Worm (Caenorhabditis elegans) whole organism, young adult: ENCODE results near the gene vit-4.

Source experiments
- C06A6.2 ChIP-seq: fragments of 200-800 bp; sonication (Bioruptor generic); conservative IDR thresholded peaks from 2 replicates; pipeline ENCODE4 v1.3.6; 2022; ENCODE audit warnings: missing genetic modification characterization, missing compliant biosample characterization
- C17E4.6 ChIP-seq: fragments of 200-800 bp; sonication (Bioruptor generic); IDR thresholded peaks from 2 replicates; pipeline ENCODE4 v1.3.6; 2022; ENCODE audit warnings: missing genetic modification reagents, missing genetic modification characterization, missing compliant biosample characterization
- F23B12.7 ChIP-seq: sonication (generic microtip); optimal IDR thresholded peaks from 2 replicates; lab custom pipeline; 2017; ENCODE audit warnings: missing genetic modification characterization, mild to moderate bottlenecking, missing compliant biosample characterization, antibody characterized with exemption, moderate library complexity; ENCODE audit not compliant: insufficient read depth
- F57A8.1 ChIP-seq: fragments of 200-800 bp; sonication (Bioruptor generic); optimal IDR thresholded peaks from 2 replicates; lab custom pipeline; 2018; ENCODE audit warnings: mild to moderate bottlenecking, missing genetic modification characterization, moderate library complexity, missing compliant biosample characterization
- K12H6.12 ChIP-seq: fragments of 200-800 bp; sonication (Bioruptor generic); optimal IDR thresholded peaks from 2 replicates; lab custom pipeline; 2018; ENCODE audit warnings: mild to moderate bottlenecking, missing genetic modification characterization, missing compliant biosample characterization
- T07F8.4 ChIP-seq: sonication (generic microtip); optimal IDR thresholded peaks from 2 replicates; lab custom pipeline; 2016; ENCODE audit warnings: mild to moderate bottlenecking, missing genetic modification characterization, moderate library complexity, missing compliant biosample characterization
- Y67H2A.10 ChIP-seq: fragments of 200-800 bp; sonication (Bioruptor generic); conservative IDR thresholded peaks from 2 replicates; pipeline ENCODE4 v1.3.6; 2022; ENCODE audit warnings: missing genetic modification reagents, missing genetic modification characterization, missing compliant biosample characterization
- akir-1 ChIP-seq: fragments of 200-800 bp; sonication (Bioruptor generic); optimal IDR thresholded peaks from 2 replicates; lab custom pipeline; 2018; ENCODE audit warnings: mild to moderate bottlenecking, missing genetic modification characterization, moderate library complexity, missing compliant biosample characterization
- aptf-2 ChIP-seq: fragments of 200-800 bp; sonication (Bioruptor generic); conservative IDR thresholded peaks from 2 replicates; pipeline ENCODE4 v1.3.6; 2022; ENCODE audit warnings: missing genetic modification reagents, missing genetic modification characterization, missing compliant biosample characterization
- attf-5 ChIP-seq: fragments of 200-800 bp; sonication (Bioruptor generic); optimal IDR thresholded peaks from 2 replicates; lab custom pipeline; 2018; ENCODE audit warnings: mild to moderate bottlenecking, missing genetic modification characterization, missing compliant biosample characterization
- bed-1 ChIP-seq: fragments of 200-800 bp; sonication (Bioruptor generic); IDR thresholded peaks from 2 replicates; pipeline ENCODE4 v1.3.6; 2022; ENCODE audit warnings: missing genetic modification reagents, missing genetic modification characterization, missing compliant biosample characterization
- ccch-3 ChIP-seq: fragments of 200-800 bp; sonication (Bioruptor generic); optimal IDR thresholded peaks from 2 replicates; lab custom pipeline; 2018; ENCODE audit warnings: mild to moderate bottlenecking, missing genetic modification characterization, missing compliant biosample characterization
- ceh-27 ChIP-seq: fragments of 200-800 bp; sonication (Bioruptor generic); optimal IDR thresholded peaks from 2 replicates; lab custom pipeline; 2018; ENCODE audit warnings: mild to moderate bottlenecking, missing genetic modification characterization, moderate library complexity, missing compliant biosample characterization
- ceh-79 ChIP-seq: sonication (generic microtip); optimal IDR thresholded peaks from 2 replicates; lab custom pipeline; 2017; ENCODE audit warnings: mild to moderate bottlenecking, missing genetic modification characterization, missing compliant biosample characterization
- chd-7 ChIP-seq: sonication (generic microtip); optimal IDR thresholded peaks from 2 replicates; lab custom pipeline; 2016; ENCODE audit warnings: mild to moderate bottlenecking, missing genetic modification characterization, moderate library complexity, missing compliant biosample characterization
- die-1 ChIP-seq: sonication (generic microtip); optimal IDR thresholded peaks from 2 replicates; lab custom pipeline; 2016; ENCODE audit warnings: missing genotype, mild to moderate bottlenecking, missing genetic modification characterization, missing compliant biosample characterization
- egl-18 ChIP-seq: fragments of 200-800 bp; sonication (Bioruptor generic); IDR thresholded peaks from 2 replicates; pipeline ENCODE4 v1.3.6; 2022; ENCODE audit warnings: missing genetic modification reagents, missing genetic modification characterization, missing compliant biosample characterization
- egrh-3 ChIP-seq: fragments of 200-800 bp; sonication (Bioruptor generic); IDR thresholded peaks from 2 replicates; pipeline ENCODE4 v1.3.6; 2022; ENCODE audit warnings: missing genetic modification reagents, missing genetic modification characterization, missing compliant biosample characterization
- ekl-4 ChIP-seq: fragments of 200-800 bp; sonication (Bioruptor generic); IDR thresholded peaks from 2 replicates; pipeline ENCODE4 v1.3.6; 2022; ENCODE audit warnings: missing genetic modification reagents, missing genetic modification characterization, missing compliant biosample characterization
- fkh-3 ChIP-seq: sonication (generic microtip); optimal IDR thresholded peaks from 2 replicates; lab custom pipeline; 2016; ENCODE audit warnings: mild to moderate bottlenecking, missing genetic modification characterization, missing compliant biosample characterization
- hlh-26 ChIP-seq: fragments of 200-800 bp; sonication (Bioruptor generic); conservative IDR thresholded peaks from 2 replicates; pipeline ENCODE4 v1.3.6; 2022; ENCODE audit warnings: missing genetic modification reagents, missing genetic modification characterization, missing compliant biosample characterization
- hmg-1.2 ChIP-seq: fragments of 200-800 bp; sonication (Bioruptor generic); IDR thresholded peaks from 2 replicates; pipeline ENCODE4 v1.3.6; 2022; ENCODE audit warnings: missing genetic modification reagents, missing genetic modification characterization, missing compliant biosample characterization
- let-526 ChIP-seq: fragments of 200-800 bp; sonication (Bioruptor generic); IDR thresholded peaks from 2 replicates; pipeline ENCODE4 v1.3.6; 2022; ENCODE audit warnings: missing genetic modification reagents, missing genetic modification characterization, missing compliant biosample characterization
- lin-35 ChIP-seq, 3 experiments: fragments of 150-350 bp in 2 of 3; sonication (generic microtip) in 1 of 3; optimal IDR thresholded peaks; 2 replicates each; lab custom pipeline; 2014 to 2018; ENCODE audit warnings: missing biosample characterization in 3 of 3, missing genetic modification characterization in 3 of 3, missing genetic modification reagents in 3 of 3
- lsy-27 ChIP-seq: sonication (generic microtip); optimal IDR thresholded peaks from 2 replicates; lab custom pipeline; 2017; ENCODE audit warnings: missing genetic modification characterization, mild to moderate bottlenecking, missing compliant biosample characterization, antibody characterized with exemption, missing genotype, borderline replicate concordance; ENCODE audit not compliant: insufficient read depth
- mcd-1 ChIP-seq: fragments of 200-800 bp; sonication (Bioruptor generic); IDR thresholded peaks from 2 replicates; pipeline ENCODE4 v1.3.6; 2022; ENCODE audit warnings: missing genetic modification reagents, missing genetic modification characterization, missing compliant biosample characterization
- mes-4 ChIP-seq: sonication (generic microtip); optimal IDR thresholded peaks from 2 replicates; lab custom pipeline; 2016; ENCODE audit warnings: missing genotype, missing genetic modification characterization, missing compliant biosample characterization
- nfya-1 ChIP-seq: sonication (generic microtip); optimal IDR thresholded peaks from 2 replicates; lab custom pipeline; 2017; ENCODE audit warnings: antibody characterized with exemption, missing compliant biosample characterization, missing genetic modification characterization, borderline replicate concordance; ENCODE audit not compliant: insufficient read depth
- rec-8 ChIP-seq, 2 experiments: sonication (generic microtip); optimal IDR thresholded peaks; 2 replicates each; lab custom pipeline; 2016; ENCODE audit warnings: mild to moderate bottlenecking in 2 of 2, missing genetic modification characterization in 2 of 2, missing genetic modification reagents in 2 of 2, missing genotype in 2 of 2, missing biosample characterization in 1 of 2, missing compliant biosample characterization in 1 of 2, moderate library complexity in 1 of 2
- sdz-38 ChIP-seq: sonication (generic microtip); optimal IDR thresholded peaks from 2 replicates; lab custom pipeline; 2016; ENCODE audit warnings: missing genotype, missing genetic modification characterization, missing compliant biosample characterization
- snpc-4 ChIP-seq, 5 experiments: fragments of 150-350 bp in 1 of 5; sonication (generic microtip) in 4 of 5; optimal IDR thresholded peaks; 2 replicates each; lab custom pipeline; 2014 to 2018; ENCODE audit warnings: missing genetic modification characterization in 5 of 5, missing biosample characterization in 3 of 5, antibody characterized with exemption in 2 of 5, mild to moderate bottlenecking in 2 of 5, missing compliant biosample characterization in 2 of 5, missing genotype in 2 of 5, moderate library complexity in 2 of 5, missing genetic modification reagents in 1 of 5
- tbp1 ChIP-seq: fragments of 200-800 bp; sonication (Bioruptor generic); optimal IDR thresholded peaks from 2 replicates; lab custom pipeline; 2018; ENCODE audit warnings: mild to moderate bottlenecking, missing genetic modification characterization, missing compliant biosample characterization
- tbx-9 ChIP-seq: sonication (generic microtip); optimal IDR thresholded peaks from 2 replicates; lab custom pipeline; 2016; ENCODE audit warnings: borderline replicate concordance, missing genetic modification characterization, inconsistent platforms, missing compliant biosample characterization
- tlf-1 ChIP-seq: fragments of 200-800 bp; sonication (Bioruptor generic); optimal IDR thresholded peaks from 2 replicates; lab custom pipeline; 2018; ENCODE audit warnings: mild to moderate bottlenecking, missing genetic modification characterization, missing compliant biosample characterization
- zfh-2 ChIP-seq: fragments of 200-800 bp; sonication (Bioruptor generic); conservative IDR thresholded peaks from 2 replicates; pipeline ENCODE4 v1.3.6; 2022; ENCODE audit warnings: missing genetic modification reagents, missing genetic modification characterization, missing compliant biosample characterization
- ztf-18 ChIP-seq: sonication (generic microtip); optimal IDR thresholded peaks from 2 replicates; lab custom pipeline; 2016; ENCODE audit warnings: missing genotype, mild to moderate bottlenecking, missing genetic modification characterization, missing compliant biosample characterization
- ztf-3 ChIP-seq: fragments of 200-800 bp; sonication (Bioruptor generic); optimal IDR thresholded peaks from 2 replicates; lab custom pipeline; 2018; ENCODE audit warnings: mild to moderate bottlenecking, missing genetic modification characterization, missing compliant biosample characterization

Gene vit-4

DNA sequence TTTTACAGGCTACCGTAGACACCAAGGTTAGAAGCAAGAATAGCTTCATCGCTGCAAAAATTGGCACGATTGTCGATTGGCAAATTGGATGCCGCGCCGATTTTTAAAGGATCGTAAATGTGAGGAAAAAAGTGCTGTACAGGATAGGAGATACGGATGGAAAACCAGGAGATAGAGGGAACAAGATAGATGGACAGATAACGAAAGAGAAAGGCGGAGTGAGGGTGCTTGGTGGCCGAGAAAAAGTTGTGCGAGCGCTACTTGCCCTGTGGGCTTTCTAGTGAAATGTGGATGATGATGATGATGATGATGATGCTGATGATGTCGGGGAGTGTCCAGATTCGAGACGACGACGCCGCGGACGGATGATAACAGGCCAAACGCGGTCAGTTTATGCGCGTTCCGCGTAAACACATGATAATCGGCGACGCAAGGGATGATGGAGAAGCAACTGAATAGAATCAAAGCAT is 32.6 kb upstream of the vit-4 start, which contains the start of gene T27A10.6:
TSS of gene T27A10.6 (minus strand) at position 51 of the 470 bp plus-strand sequence.
- TF ChIP-seq hlh-26 (GFP tag; lab: Robert Waterston, UW), result no peak
- no peak for TF ChIP-seq ztf-18 (tag; lab: Kevin White, UChicago)
- no peak for TF ChIP-seq zfh-2
- TF ChIP-seq mcd-1, result no peak
- no peak for TF ChIP-seq nfya-1
- no peak for TF ChIP-seq bed-1
- no peak for TF ChIP-seq tlf-1
- no peak for TF ChIP-seq ceh-79 (tag; lab: Kevin White, UChicago)
- TF ChIP-seq akir-1 (GFP tag; lab: Kevin White, UChicago), result no peak
- TF ChIP-seq C06A6.2 (GFP tag; lab: Robert Waterston, UW), result no peak
- no peak for TF ChIP-seq attf-5 (GFP tag; lab: Kevin White, UChicago)
- no peak for TF ChIP-seq ztf-3 (GFP tag; lab: Kevin White, UChicago)
- no peak for TF ChIP-seq F23B12.7 (tag; lab: Kevin White, UChicago)
- TF ChIP-seq lin-35 (GFP tag; optimal IDR thresholded peaks at IDR 0.05; lab: Kevin White, UChicago), result no peak

DNA sequence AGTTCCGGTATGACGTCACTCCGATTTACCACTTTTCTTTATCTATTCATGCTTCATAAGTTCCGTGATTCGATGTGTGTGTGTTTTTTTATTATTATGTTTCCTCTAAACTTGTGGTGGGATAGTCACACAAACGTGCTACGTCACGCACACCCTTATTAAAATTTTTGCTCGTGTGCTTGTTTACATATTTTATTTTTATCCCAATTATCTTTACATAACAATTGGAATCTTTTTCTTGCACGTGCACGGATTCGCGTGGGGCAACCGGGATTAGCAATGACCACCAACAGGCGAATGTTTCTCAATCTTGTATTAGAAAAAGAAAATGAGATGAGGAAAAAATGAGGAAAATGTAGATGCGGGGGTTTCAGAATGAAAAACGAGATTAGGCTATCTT is 26.7 kb upstream of the vit-4 start:
- TF ChIP-seq mcd-1, result no peak
- TF ChIP-seq egl-18 (GFP tag; lab: Robert Waterston, UW), result no peak
- no peak for TF ChIP-seq akir-1 (GFP tag; lab: Kevin White, UChicago)
- TF ChIP-seq die-1 (tag; lab: Kevin White, UChicago), result no peak
- no peak for TF ChIP-seq ccch-3
- no peak for TF ChIP-seq let-526 (GFP tag; lab: Robert Waterston, UW)

DNA sequence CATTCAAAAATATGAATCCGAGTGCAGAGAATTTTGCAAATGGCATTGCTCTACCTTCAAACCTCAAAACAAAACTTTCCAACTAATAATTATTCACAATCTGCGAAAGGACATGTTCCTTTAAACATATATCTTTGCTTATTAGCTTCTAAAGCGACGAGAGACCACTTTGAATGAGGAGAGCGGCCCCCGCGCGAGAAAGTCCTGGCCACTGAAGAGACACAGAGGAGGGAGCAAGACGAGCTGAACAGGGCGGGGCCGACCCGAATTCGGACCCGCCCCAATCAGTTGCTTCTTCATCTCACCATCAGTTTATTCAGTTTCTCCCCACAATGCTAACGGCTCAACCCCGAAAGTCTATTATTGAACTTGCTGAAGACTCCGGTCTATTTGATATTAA is 21.9 kb upstream of the vit-4 start, which contains the start of gene T27A10.2:
TSS of gene T27A10.2 (plus strand) at position 333 of the 400 bp plus-strand sequence.
- TF ChIP-seq aptf-2 (GFP tag; lab: Robert Waterston, UW) (no peak), tbx-9 (tag; lab: Kevin White, UChicago) (no peak), T07F8.4 (tag; lab: Kevin White, UChicago) (no peak), ceh-27 (GFP tag; lab: Kevin White, UChicago) (no peak), snpc-4 (GFP tag; optimal IDR thresholded peaks at IDR 0.05; lab: Kevin White, UChicago) (no peak), snpc-4 (tag; optimal IDR thresholded peaks at IDR 0.05; lab: Kevin White, UChicago) (no peak), hmg-1.2 (peak; percentile 60; the same call in 1 of the 2 replicates), lsy-27 (tag; lab: Kevin White, UChicago) (no peak), fkh-3 (tag; lab: Kevin White, UChicago) (no peak), K12H6.12 (no peak), Y67H2A.10 (no peak), sdz-38 (tag; lab: Kevin White, UChicago) (no peak), egrh-3 (peak; percentile 50; the same call in 1 of the 2 replicates)

DNA sequence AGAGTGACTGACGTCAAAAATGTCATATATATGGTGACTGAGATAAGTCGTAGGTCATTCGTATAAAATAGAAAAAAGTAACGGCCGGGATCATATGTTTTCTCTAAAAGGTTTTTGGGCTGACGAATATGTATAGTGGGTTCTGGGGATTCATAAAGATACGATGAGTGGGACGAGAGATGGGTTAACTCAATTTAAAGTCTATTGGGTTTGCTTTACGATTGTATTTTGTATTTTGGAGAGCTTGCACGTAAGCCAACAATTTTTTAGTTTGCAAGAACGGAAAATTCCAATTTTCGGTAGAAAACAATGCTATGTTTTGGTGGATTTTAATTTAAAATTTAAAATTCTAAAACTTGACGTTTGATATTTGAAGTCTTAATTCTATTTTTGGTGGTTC is 20.7 kb upstream of the vit-4 start:
- TF ChIP-seq tbp1 (GFP tag; lab: Kevin White, UChicago) (no peak), C17E4.6 (GFP tag; lab: Robert Waterston, UW) (no peak), ccch-3 (no peak), F57A8.1 (GFP tag; lab: Kevin White, UChicago) (no peak), ekl-4 (GFP tag; lab: Robert Waterston, UW) (no peak), mes-4 (no peak), rec-8 (tag; optimal IDR thresholded peaks at IDR 0.05; lab: Kevin White, UChicago) (no peak), chd-7 (no peak)
